Worm (Caenorhabditis elegans): Measurements from ENCODE around the gene ceh-62.

Gene ceh-62

DNA sequence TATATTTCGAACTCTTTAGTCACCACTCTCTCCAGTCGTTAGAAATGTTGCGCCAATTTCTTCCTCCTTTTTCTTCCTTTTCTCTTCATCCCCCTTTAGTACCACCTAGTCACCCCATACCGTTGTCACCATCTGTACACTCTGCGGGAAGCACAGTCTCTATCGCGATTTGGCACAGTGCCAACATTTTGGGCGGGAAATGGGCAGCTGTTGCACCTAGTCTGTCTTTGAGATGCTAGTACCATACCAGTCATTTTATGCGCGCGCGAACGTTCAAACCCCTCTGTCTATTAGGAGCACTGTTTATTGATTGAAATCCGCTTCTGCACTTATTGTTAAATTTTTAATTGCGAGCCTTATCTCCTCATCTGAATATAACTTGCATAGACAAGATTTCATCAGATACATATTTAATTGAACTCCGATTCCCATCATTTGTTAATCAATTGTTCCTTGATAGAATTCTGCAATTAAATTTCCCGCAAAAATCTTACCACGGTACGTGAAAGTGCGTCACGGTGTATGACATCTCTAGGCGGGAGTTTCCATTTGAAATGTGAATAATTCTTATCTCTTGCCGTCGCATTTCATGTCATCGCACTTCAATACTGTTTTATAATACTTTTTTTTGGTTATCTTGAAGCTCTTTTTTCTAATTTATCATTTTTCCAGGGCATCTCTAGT lies 20.6 kb upstream of the ceh-62 start, which contains the start of gene cdl-1 (continued):
- TF ChIP-seq cebp-1 (GFP tag; IDR thresholded peaks at IDR 0.05) (no peak), cebp-1 (tag; optimal IDR thresholded peaks at IDR 0.05) (peak; percentile 46), atf-7 (tag; optimal IDR thresholded peaks at IDR 0.05) (no peak), madf-6 (GFP tag; IDR thresholded peaks at IDR 0.05) (peak; percentile 54; the same call in 1 of the 2 replicates), lag-1 (GFP tag; IDR thresholded peaks at IDR 0.05) (no peak), egrh-3 (GFP tag; IDR thresholded peaks at IDR 0.05) (no peak), ztf-3 (GFP tag; optimal IDR thresholded peaks at IDR 0.05) (no peak), ztf-26 (tag; optimal IDR thresholded peaks at IDR 0.05) (no peak), F52B5.7 (tag; optimal IDR thresholded peaks at IDR 0.05) (no peak), xnd-1 (tag; optimal IDR thresholded peaks at IDR 0.05) (no peak), nfya-1 (tag; optimal IDR thresholded peaks at IDR 0.05; ENCODE audit: borderline replicate concordance, insufficient read depth) (no peak), mel-28 (tag; optimal IDR thresholded peaks at IDR 0.05; ENCODE audit: borderline replicate concordance) (no peak), die-1 (tag; optimal IDR thresholded peaks at IDR 0.05) (no peak), repo-1 (tag; optimal IDR thresholded peaks at IDR 0.05) (no peak), lin-35 (GFP tag; optimal IDR thresholded peaks at IDR 0.05) (peak in 1 of 3 experiments; percentile 84), F57A8.1 (GFP tag; optimal IDR thresholded peaks at IDR 0.05) (no peak), nfya-2 (GFP tag; IDR thresholded peaks at IDR 0.05) (no peak), lin-40 (tag; optimal IDR thresholded peaks at IDR 0.05) (no peak), F23B12.7 (tag; optimal IDR thresholded peaks at IDR 0.05; ENCODE audit: insufficient read depth) (peak; percentile 3), ZK185.1 (tag; optimal IDR thresholded peaks at IDR 0.05; ENCODE audit: poor library complexity, severe bottlenecking) (peak; percentile 44)

ce11 chrII:10787240-10787639 lies 18.3 kb upstream of the ceh-62 start, which contains the start of gene tag-209:
Gene tag-209, plus strand, starts transcription at chrII:10787312.
- TF ChIP-seq tbx-9 (tag; optimal IDR thresholded peaks at IDR 0.05; ENCODE audit: borderline replicate concordance) (no peak), repo-1 (tag; optimal IDR thresholded peaks at IDR 0.05) (no peak), him-1 (tag; optimal IDR thresholded peaks at IDR 0.05) (peak; percentile 72), ekl-4 (GFP tag; IDR thresholded peaks at IDR 0.05) (peak; percentile 39; the same call in 1 of the 2 replicates)

DNA sequence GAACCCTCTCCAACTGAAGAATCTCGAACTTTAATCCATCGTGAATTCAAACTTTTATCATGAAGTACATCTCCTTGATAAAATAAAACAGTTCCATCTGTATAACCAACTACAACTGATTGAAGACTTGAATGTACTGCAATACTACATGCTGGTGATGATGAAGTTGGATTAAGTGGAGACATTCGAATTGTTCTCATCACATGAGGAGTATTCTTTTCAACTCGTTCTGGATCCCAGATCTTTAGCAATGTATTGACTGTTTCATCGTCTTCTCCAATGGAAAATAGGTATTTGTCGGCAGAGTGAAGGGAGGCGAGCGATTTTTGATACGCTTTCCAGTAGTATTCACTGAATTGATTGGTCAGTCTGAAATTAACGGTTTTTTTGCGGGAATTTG lies 12.9 kb upstream of the ceh-62 start:
- TF ChIP-seq zfh-2 (GFP tag; conservative IDR thresholded peaks at IDR 0.05) (no peak), athp-1 (tag; optimal IDR thresholded peaks at IDR 0.05) (no peak), F37B4.10 (GFP tag; IDR thresholded peaks at IDR 0.05) (no peak), lag-1 (GFP tag; IDR thresholded peaks at IDR 0.05) (no peak), zim-3 (tag; optimal IDR thresholded peaks at IDR 0.05) (no peak), F57A8.1 (GFP tag; optimal IDR thresholded peaks at IDR 0.05) (no peak), B0035.1 (tag; optimal IDR thresholded peaks at IDR 0.05) (no peak), Y53F4B.3 (GFP tag; IDR thresholded peaks at IDR 0.05) (no peak), mcd-1 (GFP tag; IDR thresholded peaks at IDR 0.05) (no peak), dpff-1 (tag; optimal IDR thresholded peaks at IDR 0.05) (no peak), cebp-1 (GFP tag; IDR thresholded peaks at IDR 0.05) (no peak), cebp-1 (tag; optimal IDR thresholded peaks at IDR 0.05) (no peak), unc-62 (GFP tag; optimal IDR thresholded peaks at IDR 0.05) (no peak), bed-2 (GFP tag; IDR thresholded peaks at IDR 0.05) (no peak), F23B12.7 (tag; optimal IDR thresholded peaks at IDR 0.05; ENCODE audit: insufficient read depth) (no peak), snpc-1.3 (tag; optimal IDR thresholded peaks at IDR 0.05; ENCODE audit: insufficient read depth) (no peak)
